Fruit fly (Drosophila melanogaster) whole organism, embryonic: ENCODE data around the gene prg.

Experiments
- CG10147 ChIP-seq: fragments of 200-800 bp; sonication (Bioruptor generic); optimal IDR thresholded peaks from 2 replicates; lab custom pipeline; 2019; ENCODE audit warnings: missing biosample characterization, mild to moderate bottlenecking, missing genetic modification characterization, moderate library complexity
- CG1024 ChIP-seq: fragments of 200-800 bp; sonication (Bioruptor generic); IDR thresholded peaks from 2 replicates; pipeline ENCODE4 v1.3.6; 2022; ENCODE audit warnings: missing biosample characterization, missing genetic modification characterization
- CG10274 ChIP-seq: fragments of 200-800 bp; sonication (Bioruptor generic); optimal IDR thresholded peaks from 3 replicates; lab custom pipeline; 2017; ENCODE audit warnings: missing biosample characterization, mild to moderate bottlenecking, missing genetic modification characterization
- CG10979 ChIP-seq: fragments of 200-800 bp; sonication (Bioruptor generic); optimal IDR thresholded peaks from 2 replicates; lab custom pipeline; 2018; ENCODE audit warnings: missing biosample characterization, mild to moderate bottlenecking, missing genetic modification characterization, moderate library complexity
- CG13624 ChIP-seq: fragments of 200-800 bp; sonication (Bioruptor generic); optimal IDR thresholded peaks from 2 replicates; lab custom pipeline; 2016; ENCODE audit warnings: missing biosample characterization, missing genetic modification characterization
- CG14667 ChIP-seq: fragments of 200-800 bp; sonication (Bioruptor generic); IDR thresholded peaks from 2 replicates; pipeline ENCODE4 v1.3.6; 2022; ENCODE audit warnings: missing biosample characterization, missing genetic modification characterization
- CG1602 ChIP-seq: fragments of 200-800 bp; sonication (Bioruptor generic); optimal IDR thresholded peaks from 3 replicates; lab custom pipeline; 2016; ENCODE audit warnings: missing biosample characterization, missing genetic modification characterization
- CG17328 ChIP-seq: fragments of 200-800 bp; sonication (Bioruptor generic); IDR thresholded peaks from 2 replicates; pipeline ENCODE4 v1.3.6; 2022; ENCODE audit warnings: missing biosample characterization, missing genetic modification characterization
- CG17829 ChIP-seq: fragments of 200-800 bp; optimal IDR thresholded peaks from 2 replicates; lab custom pipeline; 2019; ENCODE audit warnings: missing biosample characterization, mild to moderate bottlenecking, missing genetic modification characterization, moderate library complexity
- CG1792 ChIP-seq: fragments of 200-800 bp; sonication (Bioruptor generic); optimal IDR thresholded peaks from 2 replicates; lab custom pipeline; 2016; ENCODE audit warnings: missing biosample characterization, missing genetic modification characterization
- CG18476 ChIP-seq: fragments of 200-800 bp; sonication (Bioruptor generic); optimal IDR thresholded peaks from 2 replicates; lab custom pipeline; 2016; ENCODE audit warnings: missing biosample characterization, mild to moderate bottlenecking, missing genetic modification characterization
- CG2678 ChIP-seq: fragments of 200-800 bp; sonication (Bioruptor generic); optimal IDR thresholded peaks from 3 replicates; lab custom pipeline; 2019; ENCODE audit warnings: missing biosample characterization, mild to moderate bottlenecking, missing genetic modification characterization, moderate library complexity
- CG3163 ChIP-seq: fragments of 200-800 bp; sonication (Bioruptor generic); optimal IDR thresholded peaks from 3 replicates; lab custom pipeline; 2016; ENCODE audit warnings: missing biosample characterization, missing genetic modification characterization
- CG3407 ChIP-seq: fragments of 200-800 bp; sonication (Bioruptor generic); optimal IDR thresholded peaks from 2 replicates; lab custom pipeline; 2018; ENCODE audit warnings: missing biosample characterization, mild to moderate bottlenecking, missing genetic modification characterization
- CG6689 ChIP-seq: fragments of 200-800 bp; sonication (Bioruptor generic); IDR thresholded peaks from 2 replicates; pipeline ENCODE4 v1.3.6; 2022; ENCODE audit warnings: missing biosample characterization, missing genetic modification characterization
- CG6765 ChIP-seq: fragments of 200-800 bp; sonication (Bioruptor generic); optimal IDR thresholded peaks from 3 replicates; lab custom pipeline; 2017; ENCODE audit warnings: missing biosample characterization, mild to moderate bottlenecking, missing genetic modification characterization
- CG6813 ChIP-seq: fragments of 200-800 bp; sonication (Bioruptor generic); optimal IDR thresholded peaks from 2 replicates; lab custom pipeline; 2017; ENCODE audit warnings: missing biosample characterization, missing genetic modification characterization, mild to moderate bottlenecking, moderate library complexity, missing genetic modification reagents
- CG7987 ChIP-seq: fragments of 200-800 bp; sonication (Bioruptor generic); optimal IDR thresholded peaks from 2 replicates; lab custom pipeline; 2018; ENCODE audit warnings: missing biosample characterization, mild to moderate bottlenecking, missing genetic modification characterization, moderate library complexity
- CG8388 ChIP-seq: fragments of 200-800 bp; sonication (Bioruptor generic); optimal IDR thresholded peaks from 2 replicates; lab custom pipeline; 2019; ENCODE audit warnings: missing biosample characterization, mild to moderate bottlenecking, missing genetic modification characterization, moderate library complexity
- CG8478 ChIP-seq: fragments of >200 bp; optimal IDR thresholded peaks from 2 replicates; lab custom pipeline; 2018
- CG8765 ChIP-seq: fragments of 200-800 bp; sonication (Bioruptor generic); IDR thresholded peaks from 2 replicates; pipeline ENCODE4 v1.3.6; 2022; ENCODE audit warnings: missing biosample characterization, missing genetic modification characterization
- CG9727 ChIP-seq: fragments of 200-800 bp; sonication (Bioruptor generic); optimal IDR thresholded peaks from 3 replicates; lab custom pipeline; 2017; ENCODE audit warnings: missing biosample characterization, mild to moderate bottlenecking, missing genetic modification characterization
- Dfd ChIP-seq, 2 experiments: fragments of >200 bp; optimal IDR thresholded peaks; 2 replicates each; lab custom pipeline; 2017; ENCODE audit warnings: missing biosample characterization in 2 of 2, missing genetic modification characterization in 2 of 2
- Dip3 ChIP-seq: fragments of 200-800 bp; sonication (Bioruptor generic); optimal IDR thresholded peaks from 3 replicates; lab custom pipeline; 2016; ENCODE audit warnings: missing biosample characterization, missing genetic modification characterization
- Elba2 ChIP-seq: fragments of 200-800 bp; sonication (Bioruptor generic); optimal IDR thresholded peaks from 3 replicates; lab custom pipeline; 2016; ENCODE audit warnings: missing biosample characterization, missing genetic modification characterization
- Fer3 ChIP-seq: fragments of 200-800 bp; sonication (Bioruptor generic); optimal IDR thresholded peaks from 2 replicates; lab custom pipeline; 2018; ENCODE audit warnings: missing biosample characterization, mild to moderate bottlenecking, missing genetic modification characterization, moderate library complexity
- Opbp ChIP-seq: fragments of 200-800 bp; sonication (Bioruptor generic); IDR thresholded peaks from 3 replicates; pipeline ENCODE4 v1.3.6; 2022; ENCODE audit warnings: missing biosample characterization, missing genetic modification characterization; ENCODE audit not compliant: partially characterized antibody
- Rfx ChIP-seq: fragments of 200-800 bp; sonication (Bioruptor generic); IDR thresholded peaks from 2 replicates; pipeline ENCODE4 v1.3.6; 2022; ENCODE audit warnings: missing biosample characterization, missing genetic modification characterization
- Spps ChIP-seq: fragments of 200-800 bp; sonication (Bioruptor generic); optimal IDR thresholded peaks from 2 replicates; lab custom pipeline; 2018; ENCODE audit warnings: missing biosample characterization, mild to moderate bottlenecking, missing genetic modification characterization
- TFAM ChIP-seq: fragments of 200-800 bp; sonication (Bioruptor generic); optimal IDR thresholded peaks from 2 replicates; lab custom pipeline; 2017; ENCODE audit warnings: missing biosample characterization, missing genetic modification characterization, inconsistent platforms
- Tbp ChIP-seq: fragments of >200 bp; optimal IDR thresholded peaks from 2 replicates; lab custom pipeline; 2018; ENCODE audit warnings: missing biosample characterization, missing genetic modification characterization
- bab2 ChIP-seq: fragments of 200-800 bp; sonication (Bioruptor generic); optimal IDR thresholded peaks from 2 replicates; lab custom pipeline; 2016; ENCODE audit warnings: missing biosample characterization, missing genetic modification characterization
- bigmax ChIP-seq: fragments of 200-800 bp; sonication (Bioruptor generic); optimal IDR thresholded peaks from 2 replicates; lab custom pipeline; 2018; ENCODE audit warnings: missing biosample characterization, mild to moderate bottlenecking, missing genetic modification characterization
- cg ChIP-seq: fragments of 200-800 bp; sonication (Bioruptor generic); optimal IDR thresholded peaks from 3 replicates; lab custom pipeline; 2019; ENCODE audit warnings: missing biosample characterization, mild to moderate bottlenecking, missing genetic modification characterization, moderate library complexity
- chm ChIP-seq: fragments of 200-800 bp; sonication (Bioruptor generic); IDR thresholded peaks from 2 replicates; pipeline ENCODE4 v1.3.6; 2022; ENCODE audit warnings: missing biosample characterization, missing genetic modification characterization
- chn ChIP-seq: fragments of 200-800 bp; sonication (Bioruptor generic); optimal IDR thresholded peaks from 2 replicates; lab custom pipeline; 2016; ENCODE audit warnings: missing biosample characterization, missing genetic modification characterization
- dan ChIP-seq: fragments of 200-800 bp; sonication (Bioruptor generic); IDR thresholded peaks from 2 replicates; pipeline ENCODE4 v1.3.6; 2022; ENCODE audit warnings: missing biosample characterization, missing genetic modification characterization
- emc ChIP-seq: fragments of 200-800 bp; sonication (Bioruptor generic); optimal IDR thresholded peaks from 2 replicates; lab custom pipeline; 2016; ENCODE audit warnings: missing biosample characterization, missing genetic modification characterization
- esg ChIP-seq: fragments of 200-800 bp; sonication (Bioruptor generic); conservative IDR thresholded peaks from 2 replicates; pipeline ENCODE4 v1.3.6; 2022; ENCODE audit warnings: missing biosample characterization, missing genetic modification characterization
- fd3F ChIP-seq: fragments of 200-800 bp; sonication (Bioruptor generic); optimal IDR thresholded peaks from 2 replicates; lab custom pipeline; 2018; ENCODE audit warnings: missing biosample characterization, mild to moderate bottlenecking, missing genetic modification characterization, moderate library complexity
- gsb ChIP-seq: fragments of 200-800 bp; sonication (Bioruptor generic); IDR thresholded peaks from 2 replicates; pipeline ENCODE4 v1.3.6; 2022; ENCODE audit warnings: missing biosample characterization, missing genetic modification characterization
- kay ChIP-seq: fragments of 200-800 bp; sonication (Bioruptor generic); optimal IDR thresholded peaks from 2 replicates; lab custom pipeline; 2016; ENCODE audit warnings: missing biosample characterization, missing genetic modification characterization
- lilli ChIP-seq: fragments of 200-800 bp; sonication (Bioruptor generic); optimal IDR thresholded peaks from 3 replicates; lab custom pipeline; 2016; ENCODE audit warnings: missing biosample characterization, missing genetic modification characterization
- nmo ChIP-seq: fragments of 200-800 bp; sonication (Bioruptor generic); optimal IDR thresholded peaks from 2 replicates; lab custom pipeline; 2018; ENCODE audit warnings: missing biosample characterization, mild to moderate bottlenecking, missing genetic modification characterization, moderate library complexity
- nom ChIP-seq: fragments of 200-800 bp; sonication (Bioruptor generic); optimal IDR thresholded peaks from 2 replicates; lab custom pipeline; 2017; ENCODE audit warnings: missing biosample characterization, missing genetic modification characterization, mild to moderate bottlenecking, moderate library complexity, missing genetic modification reagents
- psq ChIP-seq: fragments of 200-800 bp; sonication (Bioruptor generic); optimal IDR thresholded peaks from 2 replicates; lab custom pipeline; 2017; ENCODE audit warnings: missing biosample characterization, missing genetic modification characterization
- pzg ChIP-seq: fragments of 200-800 bp; sonication (Bioruptor generic); optimal IDR thresholded peaks from 3 replicates; lab custom pipeline; 2018; ENCODE audit warnings: missing biosample characterization, mild to moderate bottlenecking, missing genetic modification characterization, moderate library complexity
- shn ChIP-seq: fragments of 200-800 bp; sonication (Bioruptor generic); optimal IDR thresholded peaks from 3 replicates; lab custom pipeline; 2016; ENCODE audit warnings: missing biosample characterization, missing genetic modification characterization
- so ChIP-seq: fragments of 200-800 bp; sonication (Bioruptor generic); IDR thresholded peaks from 3 replicates; pipeline ENCODE4 v1.3.6; 2022; ENCODE audit warnings: missing biosample characterization, missing genetic modification characterization
- tup ChIP-seq: fragments of 200-800 bp; sonication (Bioruptor generic); optimal IDR thresholded peaks from 2 replicates; lab custom pipeline; 2016; ENCODE audit warnings: missing biosample characterization, mild to moderate bottlenecking, missing genetic modification characterization, moderate library complexity
- vvl ChIP-seq: fragments of 200-800 bp; sonication (Bioruptor generic); IDR thresholded peaks from 2 replicates; pipeline ENCODE4 v1.3.6; 2022; ENCODE audit warnings: missing biosample characterization, missing genetic modification characterization
- zen2 ChIP-seq: fragments of 200-800 bp; sonication (Bioruptor generic); IDR thresholded peaks from 3 replicates; pipeline ENCODE4 v1.3.6; 2022; ENCODE audit warnings: missing biosample characterization, missing genetic modification characterization; ENCODE audit not compliant: partially characterized antibody
- zf30C ChIP-seq: fragments of 200-800 bp; sonication (Bioruptor generic); optimal IDR thresholded peaks from 3 replicates; lab custom pipeline; 2018; ENCODE audit warnings: missing biosample characterization, mild to moderate bottlenecking, missing genetic modification characterization

The prg gene

dm6 chr2L:8511723-8512122 is 47.4 kb downstream of the prg start, which contains the start of gene CG13096 (continued):
- TF ChIP-seq emc (no peak), CG10147 (GFP tag; lab: Kevin White, UChicago) (no peak), CG2678 (tag; lab: Kevin White, UChicago) (no peak), Opbp (GFP tag; lab: Robert Waterston, UW) (peak; percentile 98), CG8478 (no peak), Spps (tag; lab: Kevin White, UChicago) (no peak), chm (GFP tag; lab: Robert Waterston, UW) (no peak), zen2 (peak; percentile 98), CG6689 (GFP tag; lab: Robert Waterston, UW) (no peak), Tbp (GFP tag; lab: Kevin White, UChicago) (no peak), psq (GFP tag; lab: Kevin White, UChicago) (no peak), CG13624 (GFP tag; lab: Kevin White, UChicago) (peak; percentile 73), CG3163 (GFP tag; lab: Kevin White, UChicago) (no peak), CG18476 (GFP tag; lab: Kevin White, UChicago) (no peak), kay (GFP tag; lab: Kevin White, UChicago) (no peak), CG6813 (no peak), cg (no peak), Dfd (GFP tag; optimal IDR thresholded peaks at IDR 0.05; lab: Kevin White, UChicago) (no peak), Dip3 (no peak), esg (no peak), CG1792 (GFP tag; lab: Kevin White, UChicago) (no peak), bigmax (GFP tag; lab: Kevin White, UChicago) (peak; percentile 50), vvl (GFP tag; lab: Robert Waterston, UW) (no peak; the same call in 1 of the 2 replicates), CG1602 (GFP tag; lab: Kevin White, UChicago) (no peak), lilli (peak; percentile 47), CG14667 (GFP tag; lab: Robert Waterston, UW) (no peak), CG7987 (peak; percentile 80), CG10979 (tag; lab: Kevin White, UChicago) (no peak), gsb (GFP tag; lab: Robert Waterston, UW) (no peak), so (GFP tag; lab: Robert Waterston, UW) (no peak), CG1024 (GFP tag; lab: Robert Waterston, UW) (no peak), CG8388 (GFP tag; lab: Kevin White, UChicago) (no peak), fd3F (GFP tag; lab: Kevin White, UChicago) (no peak), CG8765 (GFP tag; lab: Robert Waterston, UW) (no peak), CG3407 (GFP tag; lab: Kevin White, UChicago) (no peak), tup (GFP tag; lab: Kevin White, UChicago) (no peak), bab2 (GFP tag; lab: Kevin White, UChicago) (no peak), Elba2 (no peak), nom (no peak), shn (GFP tag; lab: Kevin White, UChicago) (no peak), dan (no peak), CG10274 (GFP tag; lab: Kevin White, UChicago) (no peak), nmo (peak; percentile 71), CG6765 (no peak), zf30C (no peak), CG17328 (GFP tag; lab: Robert Waterston, UW) (no peak), pzg (GFP tag; lab: Kevin White, UChicago) (peak; percentile 99), CG17829 (tag; lab: Kevin White, UChicago) (peak; percentile 79), TFAM (no peak), Fer3 (tag; lab: Kevin White, UChicago) (no peak), Rfx (peak; percentile 66), CG9727 (GFP tag; lab: Kevin White, UChicago) (peak; percentile 30), chn (GFP tag; lab: Kevin White, UChicago) (peak; percentile 32)
